Worm (Caenorhabditis elegans) whole organism, young adult: Measurements from ENCODE around the gene str-155.

Source experiments
- B0019.2 ChIP-seq: fragments of 200-800 bp; sonication (Bioruptor generic); conservative IDR thresholded peaks from 2 replicates; pipeline ENCODE4 v1.3.6; 2022; ENCODE audit warnings: missing genetic modification reagents, missing genetic modification characterization, missing compliant biosample characterization
- B0336.3 ChIP-seq: fragments of 200-800 bp; sonication (Bioruptor generic); IDR thresholded peaks from 2 replicates; pipeline ENCODE4 v1.3.6; 2022; ENCODE audit warnings: missing genetic modification characterization, missing compliant biosample characterization
- C06A6.2 ChIP-seq: fragments of 200-800 bp; sonication (Bioruptor generic); conservative IDR thresholded peaks from 2 replicates; pipeline ENCODE4 v1.3.6; 2022; ENCODE audit warnings: missing genetic modification characterization, missing compliant biosample characterization
- D2030.7 ChIP-seq: fragments of 200-800 bp; sonication (Bioruptor generic); IDR thresholded peaks from 2 replicates; pipeline ENCODE4 v1.3.6; 2022; ENCODE audit warnings: missing genetic modification reagents, missing genetic modification characterization, missing compliant biosample characterization
- F23B12.7 ChIP-seq: sonication (generic microtip); optimal IDR thresholded peaks from 2 replicates; lab custom pipeline; 2017; ENCODE audit warnings: missing genetic modification characterization, mild to moderate bottlenecking, missing compliant biosample characterization, antibody characterized with exemption, moderate library complexity; ENCODE audit not compliant: insufficient read depth
- F33H1.4 ChIP-seq: fragments of 200-800 bp; sonication (Bioruptor generic); IDR thresholded peaks from 2 replicates; pipeline ENCODE4 v1.3.6; 2022; ENCODE audit warnings: missing genetic modification reagents, missing genetic modification characterization, missing compliant biosample characterization
- F55B11.4 ChIP-seq: sonication (generic microtip); optimal IDR thresholded peaks from 2 replicates; lab custom pipeline; 2016; ENCODE audit warnings: missing compliant biosample characterization, missing genetic modification characterization, borderline replicate concordance; ENCODE audit not compliant: insufficient read depth
- F57A8.1 ChIP-seq: fragments of 200-800 bp; sonication (Bioruptor generic); optimal IDR thresholded peaks from 2 replicates; lab custom pipeline; 2018; ENCODE audit warnings: mild to moderate bottlenecking, missing genetic modification characterization, moderate library complexity, missing compliant biosample characterization
- K11D2.4 ChIP-seq: fragments of 200-800 bp; sonication (Bioruptor generic); IDR thresholded peaks from 2 replicates; pipeline ENCODE4 v1.3.6; 2022; ENCODE audit warnings: missing genetic modification reagents, missing genetic modification characterization, missing compliant biosample characterization
- K12H6.12 ChIP-seq: fragments of 200-800 bp; sonication (Bioruptor generic); optimal IDR thresholded peaks from 2 replicates; lab custom pipeline; 2018; ENCODE audit warnings: mild to moderate bottlenecking, missing genetic modification characterization, missing compliant biosample characterization
- T07F8.4 ChIP-seq: sonication (generic microtip); optimal IDR thresholded peaks from 2 replicates; lab custom pipeline; 2016; ENCODE audit warnings: mild to moderate bottlenecking, missing genetic modification characterization, moderate library complexity, missing compliant biosample characterization
- Y56A3A.18 ChIP-seq: fragments of 200-800 bp; sonication (Bioruptor generic); IDR thresholded peaks from 2 replicates; pipeline ENCODE4 v1.3.6; 2022; ENCODE audit warnings: missing genetic modification reagents, missing genetic modification characterization, missing compliant biosample characterization
- aptf-2 ChIP-seq: fragments of 200-800 bp; sonication (Bioruptor generic); conservative IDR thresholded peaks from 2 replicates; pipeline ENCODE4 v1.3.6; 2022; ENCODE audit warnings: missing genetic modification reagents, missing genetic modification characterization, missing compliant biosample characterization
- attf-3 ChIP-seq: fragments of 200-800 bp; sonication (Bioruptor generic); conservative IDR thresholded peaks from 2 replicates; pipeline ENCODE4 v1.3.6; 2022; ENCODE audit warnings: missing genetic modification reagents, missing genetic modification characterization, missing compliant biosample characterization
- attf-6 ChIP-seq: fragments of 200-800 bp; sonication (Bioruptor generic); IDR thresholded peaks from 2 replicates; pipeline ENCODE4 v1.3.6; 2022; ENCODE audit warnings: missing genetic modification reagents, missing genetic modification characterization, missing compliant biosample characterization
- ceh-100 ChIP-seq: fragments of 200-800 bp; sonication (Bioruptor generic); IDR thresholded peaks from 2 replicates; pipeline ENCODE4 v1.3.6; 2022; ENCODE audit warnings: missing genetic modification reagents, missing genetic modification characterization, missing compliant biosample characterization
- chd-7 ChIP-seq: sonication (generic microtip); optimal IDR thresholded peaks from 2 replicates; lab custom pipeline; 2016; ENCODE audit warnings: mild to moderate bottlenecking, missing genetic modification characterization, moderate library complexity, missing compliant biosample characterization
- die-1 ChIP-seq: sonication (generic microtip); optimal IDR thresholded peaks from 2 replicates; lab custom pipeline; 2016; ENCODE audit warnings: missing genotype, mild to moderate bottlenecking, missing genetic modification characterization, missing compliant biosample characterization
- dpff-1 ChIP-seq: sonication (generic microtip); optimal IDR thresholded peaks from 2 replicates; lab custom pipeline; 2017; ENCODE audit warnings: mild to moderate bottlenecking, missing genetic modification characterization, missing compliant biosample characterization
- efl-1 ChIP-seq: fragments of 150-350 bp; optimal IDR thresholded peaks from 2 replicates; lab custom pipeline; 2014; ENCODE audit warnings: missing biosample characterization, missing genetic modification reagents, missing genetic modification characterization
- ets-4 ChIP-seq: fragments of 200-800 bp; sonication (Bioruptor generic); optimal IDR thresholded peaks from 2 replicates; lab custom pipeline; 2018; ENCODE audit warnings: mild to moderate bottlenecking, missing genetic modification characterization, missing compliant biosample characterization
- fkh-3 ChIP-seq: sonication (generic microtip); optimal IDR thresholded peaks from 2 replicates; lab custom pipeline; 2016; ENCODE audit warnings: mild to moderate bottlenecking, missing genetic modification characterization, missing compliant biosample characterization
- him-1 ChIP-seq: sonication (generic microtip); optimal IDR thresholded peaks from 2 replicates; lab custom pipeline; 2016; ENCODE audit warnings: missing genotype, missing genetic modification reagents, missing genetic modification characterization, missing compliant biosample characterization
- hlh-26 ChIP-seq: fragments of 200-800 bp; sonication (Bioruptor generic); conservative IDR thresholded peaks from 2 replicates; pipeline ENCODE4 v1.3.6; 2022; ENCODE audit warnings: missing genetic modification reagents, missing genetic modification characterization, missing compliant biosample characterization
- hmg-20 ChIP-seq: fragments of 200-800 bp; sonication (Bioruptor generic); IDR thresholded peaks from 2 replicates; pipeline ENCODE4 v1.3.6; 2022; ENCODE audit warnings: missing genetic modification reagents, missing genetic modification characterization, missing compliant biosample characterization
- hrde-1 ChIP-seq: sonication (generic microtip); optimal IDR thresholded peaks from 2 replicates; lab custom pipeline; 2016; ENCODE audit warnings: missing genetic modification characterization, mild to moderate bottlenecking, missing compliant biosample characterization, moderate library complexity, missing genotype, missing genetic modification reagents, borderline replicate concordance
- hsf-1 ChIP-seq: fragments of 200-800 bp; sonication (Bioruptor generic); IDR thresholded peaks from 2 replicates; pipeline ENCODE4 v1.3.6; 2022; ENCODE audit warnings: missing genetic modification reagents, missing genetic modification characterization, missing compliant biosample characterization
- lag-1 ChIP-seq: fragments of 200-800 bp; sonication (Bioruptor generic); IDR thresholded peaks from 2 replicates; pipeline ENCODE4 v1.3.6; 2022; ENCODE audit warnings: missing genetic modification reagents, missing genetic modification characterization, missing compliant biosample characterization
- lir-1 ChIP-seq: fragments of 200-800 bp; sonication (Bioruptor generic); conservative IDR thresholded peaks from 2 replicates; pipeline ENCODE4 v1.3.6; 2022; ENCODE audit warnings: missing genetic modification reagents, missing genetic modification characterization, missing compliant biosample characterization
- lsl-1 ChIP-seq: fragments of 200-800 bp; sonication (Bioruptor generic); optimal IDR thresholded peaks from 2 replicates; lab custom pipeline; 2018; ENCODE audit warnings: mild to moderate bottlenecking, missing genetic modification characterization, moderate library complexity, missing compliant biosample characterization
- lsy-27 ChIP-seq: sonication (generic microtip); optimal IDR thresholded peaks from 2 replicates; lab custom pipeline; 2017; ENCODE audit warnings: missing genetic modification characterization, mild to moderate bottlenecking, missing compliant biosample characterization, antibody characterized with exemption, missing genotype, borderline replicate concordance; ENCODE audit not compliant: insufficient read depth
- madf-10 ChIP-seq: sonication (generic microtip); optimal IDR thresholded peaks from 2 replicates; lab custom pipeline; 2016; ENCODE audit warnings: mild to moderate bottlenecking, missing genetic modification characterization, missing compliant biosample characterization
- nhr-179 ChIP-seq: sonication (generic microtip); optimal IDR thresholded peaks from 2 replicates; lab custom pipeline; 2016; ENCODE audit warnings: mild to moderate bottlenecking, missing genetic modification characterization, missing compliant biosample characterization
- nhr-80 ChIP-seq: sonication (generic microtip); optimal IDR thresholded peaks from 2 replicates; lab custom pipeline; 2016; ENCODE audit warnings: missing genetic modification characterization, missing compliant biosample characterization
- pha-4 ChIP-seq: fragments of 150-350 bp; sonication (generic microtip); optimal IDR thresholded peaks from 2 replicates; lab custom pipeline; 2014; ENCODE audit warnings: missing biosample characterization, missing genetic modification reagents, missing genetic modification characterization
- rec-8 ChIP-seq, 2 experiments: sonication (generic microtip); optimal IDR thresholded peaks; 2 replicates each; lab custom pipeline; 2016; ENCODE audit warnings: mild to moderate bottlenecking in 2 of 2, missing genetic modification characterization in 2 of 2, missing genetic modification reagents in 2 of 2, missing genotype in 2 of 2, missing biosample characterization in 1 of 2, missing compliant biosample characterization in 1 of 2, moderate library complexity in 1 of 2
- snpc-1.1 ChIP-seq: sonication (generic microtip); optimal IDR thresholded peaks from 2 replicates; lab custom pipeline; 2017; ENCODE audit warnings: missing genetic modification characterization, mild to moderate bottlenecking, missing compliant biosample characterization, antibody characterized with exemption, moderate library complexity, missing genotype, missing genetic modification reagents; ENCODE audit not compliant: insufficient read depth
- snpc-1.3 ChIP-seq: sonication (generic microtip); optimal IDR thresholded peaks from 2 replicates; lab custom pipeline; 2017; ENCODE audit warnings: missing genetic modification characterization, mild to moderate bottlenecking, missing compliant biosample characterization, antibody characterized with exemption, moderate library complexity, missing genotype, missing genetic modification reagents; ENCODE audit not compliant: insufficient read depth
- sptf-2 ChIP-seq: fragments of 200-800 bp; sonication (Bioruptor generic); optimal IDR thresholded peaks from 2 replicates; lab custom pipeline; 2018; ENCODE audit warnings: mild to moderate bottlenecking, missing genetic modification characterization, missing compliant biosample characterization
- tbx-9 ChIP-seq: sonication (generic microtip); optimal IDR thresholded peaks from 2 replicates; lab custom pipeline; 2016; ENCODE audit warnings: borderline replicate concordance, missing genetic modification characterization, inconsistent platforms, missing compliant biosample characterization
- xnd-1 ChIP-seq: sonication (generic microtip); optimal IDR thresholded peaks from 2 replicates; lab custom pipeline; 2016; ENCODE audit warnings: missing genotype, missing genetic modification reagents, missing genetic modification characterization, missing compliant biosample characterization
- zim-3 ChIP-seq: sonication (generic microtip); optimal IDR thresholded peaks from 2 replicates; lab custom pipeline; 2017; ENCODE audit warnings: mild to moderate bottlenecking, missing genetic modification characterization, moderate library complexity, missing compliant biosample characterization
- ztf-22 ChIP-seq: fragments of 200-800 bp; sonication (Bioruptor generic); optimal IDR thresholded peaks from 2 replicates; lab custom pipeline; 2018; ENCODE audit warnings: mild to moderate bottlenecking, missing genetic modification characterization, moderate library complexity, missing compliant biosample characterization

The str-155 gene

ce11 chrIV:4930754-4931322, 15.0 kb downstream of the str-155 start (continued):
- TF ChIP-seq nhr-179 (tag; lab: Kevin White, UChicago) (no peak), lsl-1 (GFP tag; lab: Kevin White, UChicago) (peak; percentile 34), hlh-26 (GFP tag; lab: Robert Waterston, UW) (no peak), Y56A3A.18 (peak; percentile 93), ets-4 (GFP tag; lab: Kevin White, UChicago) (no peak), pha-4 (no peak), lir-1 (GFP tag; lab: Robert Waterston, UW) (no peak), F55B11.4 (tag; lab: Kevin White, UChicago) (no peak), snpc-1.1 (peak; percentile 92), lsy-27 (tag; lab: Kevin White, UChicago) (no peak), zim-3 (no peak), die-1 (tag; lab: Kevin White, UChicago) (peak; percentile 73), B0019.2 (no peak), aptf-2 (GFP tag; lab: Robert Waterston, UW) (no peak), chd-7 (no peak), lag-1 (GFP tag; lab: Robert Waterston, UW) (no peak), D2030.7 (GFP tag; lab: Robert Waterston, UW) (no peak; the same call in 1 of the 2 replicates), hsf-1 (GFP tag; lab: Robert Waterston, UW) (no peak; the same call in 1 of the 2 replicates), xnd-1 (tag; lab: Kevin White, UChicago) (no peak), K11D2.4 (GFP tag; lab: Robert Waterston, UW) (no peak), dpff-1 (no peak), madf-10 (tag; lab: Kevin White, UChicago) (peak; percentile 18), ztf-22 (GFP tag; lab: Kevin White, UChicago) (no peak), F23B12.7 (tag; lab: Kevin White, UChicago) (no peak), efl-1 (GFP tag; lab: Kevin White, UChicago) (no peak), attf-6 (GFP tag; lab: Robert Waterston, UW) (peak; percentile 89), hrde-1 (tag; lab: Kevin White, UChicago) (no peak), F33H1.4 (peak; percentile 46), K12H6.12 (tag; lab: Kevin White, UChicago) (no peak)

ce11 chrIV:4934103-4934502, 18.3 kb downstream of the str-155 start, which contains the start of gene str-153:
Gene str-153, plus strand, starts transcription at chrIV:4934403.
- TF ChIP-seq lsy-27 (tag; lab: Kevin White, UChicago): no peak
- TF ChIP-seq F57A8.1: no peak
- TF ChIP-seq xnd-1 (tag; lab: Kevin White, UChicago): no peak
- no peak for TF ChIP-seq T07F8.4 (tag; lab: Kevin White, UChicago)
- TF ChIP-seq hmg-20 (GFP tag; lab: Robert Waterston, UW): no peak
- TF ChIP-seq fkh-3 (tag; lab: Kevin White, UChicago): no peak
- no peak for TF ChIP-seq ceh-100
- TF ChIP-seq C06A6.2 (GFP tag; lab: Robert Waterston, UW): no peak
- no peak for TF ChIP-seq B0336.3 (GFP tag; lab: Robert Waterston, UW)
- TF ChIP-seq Y56A3A.18: no peak
- TF ChIP-seq tbx-9: no peak
- TF ChIP-seq nhr-80 (tag; lab: Kevin White, UChicago): no peak
- no peak for TF ChIP-seq nhr-179 (tag; lab: Kevin White, UChicago)
- no peak for TF ChIP-seq rec-8 (tag; optimal IDR thresholded peaks at IDR 0.05; lab: Kevin White, UChicago)
- no peak for TF ChIP-seq sptf-2 (GFP tag; lab: Kevin White, UChicago)
- no peak for TF ChIP-seq snpc-1.3
- TF ChIP-seq D2030.7 (GFP tag; lab: Robert Waterston, UW): no peak
- no peak for TF ChIP-seq him-1 (tag; lab: Kevin White, UChicago)
- no peak for TF ChIP-seq lag-1 (GFP tag; lab: Robert Waterston, UW)
- TF ChIP-seq attf-3 (GFP tag; lab: Robert Waterston, UW): no peak
